Worm (Caenorhabditis elegans) whole organism, L3 larva: ENCODE results near the gene lin-5.

Source experiments
- ZK546.5 ChIP-seq: sonication (generic microtip); optimal IDR thresholded peaks from 2 replicates; lab custom pipeline; 2017; ENCODE audit warnings: missing biosample characterization, missing genetic modification characterization
- aly-2 ChIP-seq: fragments of 150-350 bp; optimal IDR thresholded peaks from 2 replicates; lab custom pipeline; 2014; ENCODE audit warnings: missing biosample characterization, missing genetic modification characterization
- ama-1 ChIP-seq: fragments of 150-350 bp; optimal IDR thresholded peaks from 2 replicates; lab custom pipeline; 2018
- ceh-16 ChIP-seq: sonication (generic microtip); optimal IDR thresholded peaks from 2 replicates; lab custom pipeline; 2017; ENCODE audit warnings: missing biosample characterization, missing genetic modification characterization
- ceh-28 ChIP-seq: fragments of 150-350 bp; optimal IDR thresholded peaks from 2 replicates; lab custom pipeline; 2014; ENCODE audit warnings: missing biosample characterization, missing genetic modification reagents, missing genetic modification characterization
- ceh-82 ChIP-seq: fragments of 150-350 bp; optimal IDR thresholded peaks from 2 replicates; lab custom pipeline; 2014; ENCODE audit warnings: missing biosample characterization, missing genetic modification characterization
- ceh-9 ChIP-seq: sonication (generic microtip); optimal IDR thresholded peaks from 2 replicates; lab custom pipeline; 2018; ENCODE audit warnings: missing biosample characterization, missing genetic modification characterization
- daf-12 ChIP-seq: fragments of 150-350 bp; optimal IDR thresholded peaks from 2 replicates; lab custom pipeline; 2014; ENCODE audit warnings: missing biosample characterization, missing genetic modification reagents, missing genetic modification characterization
- egl-5 ChIP-seq: fragments of 150-350 bp; optimal IDR thresholded peaks from 2 replicates; lab custom pipeline; 2017; ENCODE audit warnings: missing biosample characterization, missing genetic modification reagents, missing genetic modification characterization, inconsistent platforms
- elt-1 ChIP-seq: fragments of 150-350 bp; optimal IDR thresholded peaks from 2 replicates; lab custom pipeline; 2014; ENCODE audit warnings: missing biosample characterization, missing genetic modification characterization
- elt-2 ChIP-seq: sonication (generic microtip); optimal IDR thresholded peaks from 2 replicates; lab custom pipeline; 2016; ENCODE audit warnings: missing genetic modification reagents, mild to moderate bottlenecking, missing genetic modification characterization, missing compliant biosample characterization
- elt-3 ChIP-seq, 3 experiments: fragments of 150-350 bp in 1 of 3; sonication (generic microtip) in 2 of 3; optimal IDR thresholded peaks; 2 replicates in 2 of 3; 4 replicates in 1 of 3; lab custom pipeline; 2014 to 2017; ENCODE audit warnings: missing biosample characterization in 3 of 3, missing genetic modification characterization in 3 of 3
- fkh-10 ChIP-seq: sonication (generic microtip); optimal IDR thresholded peaks from 2 replicates; lab custom pipeline; 2017; ENCODE audit warnings: missing biosample characterization, missing genetic modification reagents, missing genetic modification characterization
- fkh-2 ChIP-seq: fragments of 150-350 bp; optimal IDR thresholded peaks from 2 replicates; lab custom pipeline; 2014; ENCODE audit warnings: missing biosample characterization, missing genetic modification reagents, missing genetic modification characterization
- fos-1 ChIP-seq: fragments of 150-350 bp; optimal IDR thresholded peaks from 2 replicates; lab custom pipeline; 2014; ENCODE audit warnings: missing biosample characterization, missing genetic modification characterization
- hmg-11 ChIP-seq: sonication (generic microtip); optimal IDR thresholded peaks from 2 replicates; lab custom pipeline; 2016; ENCODE audit warnings: missing genetic modification characterization, missing compliant biosample characterization
- jun-1 ChIP-seq: fragments of 150-350 bp; optimal IDR thresholded peaks from 2 replicates; lab custom pipeline; 2014; ENCODE audit warnings: missing biosample characterization, missing genetic modification reagents, missing genetic modification characterization
- lin-15B ChIP-seq: fragments of 150-350 bp; optimal IDR thresholded peaks from 2 replicates; lab custom pipeline; 2014; ENCODE audit warnings: missing biosample characterization, missing genetic modification characterization
- lin-39 ChIP-seq: fragments of 150-350 bp; optimal IDR thresholded peaks from 2 replicates; lab custom pipeline; 2018; ENCODE audit warnings: missing biosample characterization, missing genetic modification reagents, missing genetic modification characterization
- mdl-1 ChIP-seq: fragments of 150-350 bp; optimal IDR thresholded peaks from 2 replicates; lab custom pipeline; 2014; ENCODE audit warnings: missing biosample characterization, missing genetic modification characterization
- mml-1 ChIP-seq: fragments of 150-350 bp; sonication (generic microtip); optimal IDR thresholded peaks from 3 replicates; lab custom pipeline; 2014; ENCODE audit warnings: missing biosample characterization, missing genetic modification characterization
- nfya-1 ChIP-seq: sonication (generic microtip); optimal IDR thresholded peaks from 2 replicates; lab custom pipeline; 2017; ENCODE audit warnings: missing genetic modification characterization, mild to moderate bottlenecking, missing compliant biosample characterization, antibody characterized with exemption, moderate library complexity; ENCODE audit not compliant: insufficient read depth
- nhr-11 ChIP-seq: fragments of 150-350 bp; optimal IDR thresholded peaks from 2 replicates; lab custom pipeline; 2014; ENCODE audit warnings: missing biosample characterization, missing genetic modification characterization
- nhr-12 ChIP-seq: fragments of 150-350 bp; optimal IDR thresholded peaks from 2 replicates; lab custom pipeline; 2014; ENCODE audit warnings: missing biosample characterization, missing genetic modification characterization
- nhr-23 ChIP-seq: fragments of 150-350 bp; optimal IDR thresholded peaks from 2 replicates; lab custom pipeline; 2014; ENCODE audit warnings: missing biosample characterization, missing genetic modification reagents, missing genetic modification characterization
- nhr-237 ChIP-seq: fragments of 150-350 bp; optimal IDR thresholded peaks from 2 replicates; lab custom pipeline; 2014; ENCODE audit warnings: missing biosample characterization, missing genetic modification characterization
- nhr-25 ChIP-seq: sonication (generic microtip); optimal IDR thresholded peaks from 2 replicates; lab custom pipeline; 2017; ENCODE audit warnings: missing biosample characterization, missing genetic modification characterization
- nhr-28 ChIP-seq: fragments of 150-350 bp; optimal IDR thresholded peaks from 2 replicates; lab custom pipeline; 2014; ENCODE audit warnings: missing biosample characterization, missing genetic modification characterization
- nhr-43 ChIP-seq: sonication (generic microtip); optimal IDR thresholded peaks from 2 replicates; lab custom pipeline; 2016; ENCODE audit warnings: mild to moderate bottlenecking, missing genetic modification characterization, missing compliant biosample characterization; ENCODE audit not compliant: poor library complexity, severe bottlenecking
- nhr-67 ChIP-seq: fragments of 150-350 bp; optimal IDR thresholded peaks from 2 replicates; lab custom pipeline; 2014; ENCODE audit warnings: missing biosample characterization, missing genetic modification characterization
- nhr-76 ChIP-seq: fragments of 150-350 bp; sonication (generic microtip); optimal IDR thresholded peaks from 5 replicates; lab custom pipeline; 2014; ENCODE audit warnings: missing biosample characterization, missing genetic modification characterization
- nhr-77 ChIP-seq: fragments of 150-350 bp; optimal IDR thresholded peaks from 2 replicates; lab custom pipeline; 2014; ENCODE audit warnings: missing biosample characterization, missing genetic modification characterization
- pha-4 ChIP-seq: fragments of 150-350 bp; optimal IDR thresholded peaks from 2 replicates; lab custom pipeline; 2014; ENCODE audit warnings: missing biosample characterization, missing genetic modification reagents, missing genetic modification characterization
- pqm-1 ChIP-seq: fragments of 150-350 bp; optimal IDR thresholded peaks from 2 replicates; lab custom pipeline; 2017; ENCODE audit warnings: missing biosample characterization, missing genetic modification characterization, inconsistent platforms
- sea-2 ChIP-seq: fragments of 150-350 bp; sonication (generic microtip); optimal IDR thresholded peaks from 4 replicates; lab custom pipeline; 2014; ENCODE audit warnings: missing biosample characterization, missing genetic modification reagents, missing genetic modification characterization
- snpc-4 ChIP-seq: fragments of 150-350 bp; optimal IDR thresholded peaks from 2 replicates; lab custom pipeline; 2014; ENCODE audit warnings: missing biosample characterization, missing genetic modification characterization
- tbx-2 ChIP-seq: sonication (generic microtip); optimal IDR thresholded peaks from 2 replicates; lab custom pipeline; 2016; ENCODE audit warnings: mild to moderate bottlenecking, missing genetic modification characterization, missing compliant biosample characterization
- unc-39 ChIP-seq: sonication (generic microtip); optimal IDR thresholded peaks from 4 replicates; lab custom pipeline; 2017; ENCODE audit warnings: missing biosample characterization, missing genetic modification characterization
- unc-62 ChIP-seq: fragments of 150-350 bp; sonication (generic microtip); optimal IDR thresholded peaks from 4 replicates; lab custom pipeline; 2014; ENCODE audit warnings: missing biosample characterization, missing genetic modification reagents, missing genetic modification characterization
- zag-1 ChIP-seq: fragments of 150-350 bp; optimal IDR thresholded peaks from 2 replicates; lab custom pipeline; 2014; ENCODE audit warnings: missing biosample characterization, missing genetic modification characterization
- ztf-11 ChIP-seq: fragments of 150-350 bp; optimal IDR thresholded peaks from 2 replicates; lab custom pipeline; 2014; ENCODE audit warnings: missing biosample characterization, missing genetic modification characterization
- ztf-4 ChIP-seq: fragments of 150-350 bp; optimal IDR thresholded peaks from 2 replicates; lab custom pipeline; 2014; ENCODE audit warnings: missing biosample characterization, missing genetic modification characterization

The lin-5 gene

ce11 chrII:7860221-7860928, at the start of gene lin-5:
TSS of gene lin-5 (plus strand) at chrII:7860574.
- TF ChIP-seq elt-1 (tag; lab: Kevin White, UChicago), result no peak
- TF ChIP-seq ztf-4 (tag; lab: Kevin White, UChicago), result no peak
- no peak for TF ChIP-seq mml-1 (tag; lab: Kevin White, UChicago)
- peak; percentile 67 for TF ChIP-seq nfya-1 (tag; lab: Kevin White, UChicago)
- TF ChIP-seq elt-3 (tag; optimal IDR thresholded peaks at IDR 0.05; lab: Kevin White, UChicago), result no peak
- TF ChIP-seq lin-15B (tag; lab: Kevin White, UChicago), result peak; percentile 79
- no peak for TF ChIP-seq tbx-2
- TF ChIP-seq zag-1 (tag; lab: Kevin White, UChicago), result no peak
- no peak for TF ChIP-seq fkh-10
- TF ChIP-seq elt-2, result peak; percentile 5
- no peak for TF ChIP-seq aly-2 (tag; lab: Kevin White, UChicago)
- no peak for TF ChIP-seq nhr-23 (tag; lab: Kevin White, UChicago)
- no peak for TF ChIP-seq nhr-237 (tag; lab: Kevin White, UChicago)
- TF ChIP-seq jun-1, result no peak
- no peak for TF ChIP-seq nhr-76
- TF ChIP-seq egl-5 (tag; lab: Kevin White, UChicago), result peak; percentile 54
- TF ChIP-seq ztf-11 (tag; lab: Kevin White, UChicago), result no peak
- TF ChIP-seq fos-1, result no peak
- TF ChIP-seq pqm-1 (tag; lab: Kevin White, UChicago), result no peak
- peak; percentile 57 for TF ChIP-seq pha-4 (tag; lab: Kevin White, UChicago)
- no peak for TF ChIP-seq daf-12
- TF ChIP-seq snpc-4 (tag; lab: Kevin White, UChicago), result peak; percentile 59
- TF ChIP-seq unc-62, result no peak
- TF ChIP-seq ceh-82 (tag; lab: Kevin White, UChicago), result no peak
- no peak for TF ChIP-seq ceh-16
- no peak for TF ChIP-seq nhr-28 (tag; lab: Kevin White, UChicago)
- TF ChIP-seq ama-1 (lab: Kevin White, UChicago), result no peak
- no peak for TF ChIP-seq ceh-28 (tag; lab: Kevin White, UChicago)
- no peak for TF ChIP-seq sea-2 (GFP tag; lab: Kevin White, UChicago)
- peak; percentile 19 for TF ChIP-seq nhr-25
- peak; percentile 64 for TF ChIP-seq lin-39 (tag; lab: Kevin White, UChicago)
- peak; percentile 57 for TF ChIP-seq hmg-11 (tag; lab: Kevin White, UChicago)
- no peak for TF ChIP-seq nhr-67 (tag; lab: Kevin White, UChicago)
- TF ChIP-seq nhr-11 (tag; lab: Kevin White, UChicago), result no peak
- no peak for TF ChIP-seq nhr-12
- TF ChIP-seq, all 47 proteins: peak for 9

ce11 chrII:7810869-7811543, 49.4 kb upstream of the lin-5 start, which contains the start of gene cki-1:
TSS of gene cki-1 (plus strand) at chrII:7811240.
- TF ChIP-seq ceh-16, result no peak
- TF ChIP-seq fkh-2 (tag; lab: Kevin White, UChicago), result no peak
- TF ChIP-seq mdl-1 (tag; lab: Kevin White, UChicago), result no peak
- TF ChIP-seq ZK546.5 (tag; lab: Kevin White, UChicago), result no peak
- TF ChIP-seq nhr-28 (tag; lab: Kevin White, UChicago), result no peak
- TF ChIP-seq ama-1 (lab: Kevin White, UChicago), result no peak
- no peak for TF ChIP-seq aly-2 (tag; lab: Kevin White, UChicago)
- TF ChIP-seq nhr-43 (tag; lab: Kevin White, UChicago), result no peak
- TF ChIP-seq nhr-11 (tag; lab: Kevin White, UChicago), result no peak
- TF ChIP-seq ceh-9 (tag; lab: Kevin White, UChicago), result no peak
- TF ChIP-seq zag-1 (tag; lab: Kevin White, UChicago), result no peak
- TF ChIP-seq ceh-28 (tag; lab: Kevin White, UChicago), result no peak
- no peak for TF ChIP-seq unc-39
- TF ChIP-seq nhr-23 (tag; lab: Kevin White, UChicago), result no peak
- TF ChIP-seq pha-4 (tag; lab: Kevin White, UChicago), result no peak
- no peak for TF ChIP-seq unc-62
- TF ChIP-seq nhr-77 (tag; lab: Kevin White, UChicago), result no peak
